Fruit fly (Drosophila melanogaster) whole organism, wandering third instar larva: ENCODE data around the gene CG31287.
A peak's percentile ranks its signal among the peaks of the same experiment; 100 is the strongest.

Experiments used
- Dif ChIP-seq: fragments of 200-275, 200-300 bp; sonication (Bioruptor generic); optimal IDR thresholded peaks from 2 replicates; lab custom pipeline; 2018; ENCODE audit warnings: missing biosample characterization, missing genetic modification characterization; ENCODE audit not compliant: partially characterized antibody
- Hr83 ChIP-seq: fragments of 200-300 bp; sonication (Bioruptor generic); optimal IDR thresholded peaks from 2 replicates; lab custom pipeline; 2016; ENCODE audit warnings: missing biosample characterization, mild to moderate bottlenecking, missing genetic modification characterization, moderate library complexity; ENCODE audit not compliant: poor library complexity, severe bottlenecking
- dmrt93B ChIP-seq: fragments of 200-800 bp; sonication (Bioruptor generic); optimal IDR thresholded peaks from 2 replicates; lab custom pipeline; 2018; ENCODE audit warnings: missing biosample characterization, mild to moderate bottlenecking, missing genetic modification characterization
- lola ChIP-seq: fragments of >200 bp; optimal IDR thresholded peaks from 2 replicates; lab custom pipeline; 2017; ENCODE audit warnings: missing biosample characterization, missing genetic modification characterization
- pan ChIP-seq: fragments of >200 bp; optimal IDR thresholded peaks from 2 replicates; lab custom pipeline; 2017
- rgr ChIP-seq: fragments of 200-800 bp; sonication (Bioruptor generic); optimal IDR thresholded peaks from 3 replicates; lab custom pipeline; 2016; ENCODE audit warnings: missing biosample characterization, mild to moderate bottlenecking, missing genetic modification characterization
- sage ChIP-seq: fragments of 200-800 bp; sonication (Bioruptor generic); optimal IDR thresholded peaks from 2 replicates; lab custom pipeline; 2016; ENCODE audit warnings: missing biosample characterization, mild to moderate bottlenecking, missing genetic modification characterization
- woc ChIP-seq: sonication (Bioruptor generic); optimal IDR thresholded peaks from 2 replicates; lab custom pipeline; 2016; ENCODE audit warnings: missing biosample characterization, mild to moderate bottlenecking, missing genetic modification characterization

- TF ChIP-seq pan (lab: Kevin White, UChicago) = no peak
- TF ChIP-seq sage (GFP tag; lab: Kevin White, UChicago) = no peak
- peak; percentile 25 for TF ChIP-seq rgr (GFP tag; lab: Kevin White, UChicago)
- no peak for TF ChIP-seq dmrt93B (GFP tag; lab: Kevin White, UChicago)
- no peak for TF ChIP-seq Hr83 (GFP tag; lab: Kevin White, UChicago)
- TF ChIP-seq woc = no peak
- TF ChIP-seq lola (GFP tag; lab: Kevin White, UChicago) = no peak
- TF ChIP-seq Dif (GFP tag; lab: Kevin White, UChicago) = peak; percentile 9
Observed at dm6 chr3R:16249510-16249828, 46.3 kb downstream of the CG31287 start.
